Worm (Caenorhabditis elegans) whole organism, L1 larva: Measurements from ENCODE around the gene oac-7.

Source experiments
- C04F5.9 ChIP-seq: sonication (generic microtip); optimal IDR thresholded peaks from 2 replicates; lab custom pipeline; 2016; ENCODE audit warnings: missing genetic modification characterization, missing compliant biosample characterization
- C16A3.4 ChIP-seq: fragments of 150-350 bp; optimal IDR thresholded peaks from 2 replicates; lab custom pipeline; 2014; ENCODE audit warnings: missing biosample characterization, missing genetic modification characterization
- aly-2 ChIP-seq: fragments of 150-350 bp; optimal IDR thresholded peaks from 2 replicates; lab custom pipeline; 2014; ENCODE audit warnings: missing biosample characterization, missing genetic modification characterization
- ceh-8 ChIP-seq: fragments of 200-800 bp; sonication (Bioruptor generic); optimal IDR thresholded peaks from 2 replicates; lab custom pipeline; 2018; ENCODE audit warnings: mild to moderate bottlenecking, missing genetic modification characterization, moderate library complexity, missing compliant biosample characterization
- ceh-82 ChIP-seq, 3 experiments: fragments of 150-350 bp in 1 of 3; sonication (generic microtip) in 2 of 3; optimal IDR thresholded peaks; 2 replicates each; lab custom pipeline; 2014 to 2017; ENCODE audit warnings: missing biosample characterization in 3 of 3, missing genetic modification characterization in 3 of 3
- ceh-88 ChIP-seq: fragments of 200-800 bp; sonication (Bioruptor generic); IDR thresholded peaks from 2 replicates; pipeline ENCODE4 v1.3.6; 2022; ENCODE audit warnings: missing genetic modification characterization, missing compliant biosample characterization
- ces-1 ChIP-seq: fragments of 150-350 bp; optimal IDR thresholded peaks from 2 replicates; lab custom pipeline; 2014; ENCODE audit warnings: missing biosample characterization, missing genetic modification reagents, missing genetic modification characterization
- dpl-1 ChIP-seq, 3 experiments: fragments of 150-350 bp in 2 of 3; sonication (generic microtip) in 1 of 3; optimal IDR thresholded peaks; 2 replicates each; lab custom pipeline; 2014 to 2017; ENCODE audit warnings: missing biosample characterization in 3 of 3, missing genetic modification characterization in 3 of 3, missing genetic modification reagents in 3 of 3
- dsc-1 ChIP-seq: sonication (generic microtip); optimal IDR thresholded peaks from 2 replicates; lab custom pipeline; 2016; ENCODE audit warnings: mild to moderate bottlenecking, missing genetic modification characterization, missing compliant biosample characterization
- efl-1 ChIP-seq, 4 experiments: fragments of 150-350 bp; optimal IDR thresholded peaks in 3 of 4; peaks in 1 of 4; 1 replicate in 1 of 4; 2 replicates in 3 of 4; lab custom pipeline; 2014; ENCODE audit warnings: missing biosample characterization in 2 of 4, missing genetic modification characterization in 2 of 4, missing genetic modification reagents in 2 of 4
- egl-27 ChIP-seq, 2 experiments: fragments of 150-350 bp in 1 of 2; sonication (generic microtip); optimal IDR thresholded peaks; 3 replicates each; lab custom pipeline; 2017 to 2018; ENCODE audit warnings: missing biosample characterization in 2 of 2, missing genetic modification characterization in 2 of 2, missing genetic modification reagents in 2 of 2
- ets-5 ChIP-seq: fragments of 200-800 bp; sonication (Bioruptor generic); IDR thresholded peaks from 2 replicates; pipeline ENCODE4 v1.3.6; 2022; ENCODE audit warnings: missing genetic modification characterization, missing compliant biosample characterization
- fkh-10 ChIP-seq: sonication (generic microtip); optimal IDR thresholded peaks from 2 replicates; lab custom pipeline; 2017; ENCODE audit warnings: missing biosample characterization, missing genetic modification reagents, missing genetic modification characterization
- hlh-17 ChIP-seq: fragments of 200-800 bp; sonication (Bioruptor generic); optimal IDR thresholded peaks from 2 replicates; lab custom pipeline; 2018; ENCODE audit warnings: missing genetic modification characterization, mild to moderate bottlenecking, missing compliant biosample characterization, moderate library complexity, borderline replicate concordance
- hpl-2 ChIP-seq: fragments of 150-350 bp; optimal IDR thresholded peaks from 2 replicates; lab custom pipeline; 2014; ENCODE audit warnings: missing biosample characterization, missing genetic modification reagents, missing genetic modification characterization
- isw-1 ChIP-seq: fragments of 200-800 bp; sonication (Bioruptor generic); IDR thresholded peaks from 2 replicates; pipeline ENCODE4 v1.3.6; 2022; ENCODE audit warnings: missing genetic modification characterization, missing compliant biosample characterization
- jun-1 ChIP-seq: fragments of 150-350 bp; optimal IDR thresholded peaks from 2 replicates; lab custom pipeline; 2014; ENCODE audit warnings: missing biosample characterization, missing genetic modification reagents, missing genetic modification characterization
- lin-13 ChIP-seq: fragments of 150-350 bp; optimal IDR thresholded peaks from 2 replicates; lab custom pipeline; 2014; ENCODE audit warnings: missing biosample characterization, missing genetic modification reagents, missing genetic modification characterization
- lin-14 ChIP-seq: fragments of 200-800 bp; sonication (Bioruptor generic); optimal IDR thresholded peaks from 2 replicates; lab custom pipeline; 2018; ENCODE audit warnings: mild to moderate bottlenecking, missing genetic modification characterization, moderate library complexity, missing compliant biosample characterization
- lin-35 ChIP-seq, 2 experiments: fragments of 150-350 bp; optimal IDR thresholded peaks; 2 replicates each; lab custom pipeline; 2014; ENCODE audit warnings: missing biosample characterization in 2 of 2, missing genetic modification characterization in 2 of 2, missing genetic modification reagents in 2 of 2
- lin-39 ChIP-seq: fragments of 150-350 bp; optimal IDR thresholded peaks from 2 replicates; lab custom pipeline; 2014; ENCODE audit warnings: missing biosample characterization, missing genetic modification reagents, missing genetic modification characterization
- lsy-2 ChIP-seq, 2 experiments: fragments of 150-350 bp; optimal IDR thresholded peaks; 2 replicates each; lab custom pipeline; 2014; ENCODE audit warnings: missing biosample characterization in 2 of 2, missing genetic modification characterization in 2 of 2
- mdl-1 ChIP-seq, 2 experiments: fragments of 150-350 bp; optimal IDR thresholded peaks; 2 replicates each; lab custom pipeline; 2014 to 2017; ENCODE audit warnings: missing biosample characterization in 2 of 2, missing genetic modification characterization in 2 of 2, inconsistent platforms in 1 of 2
- mef-2 ChIP-seq: fragments of 150-350 bp; optimal IDR thresholded peaks from 2 replicates; lab custom pipeline; 2014; ENCODE audit warnings: missing biosample characterization, missing genetic modification characterization
- mep-1 ChIP-seq: fragments of 150-350 bp; optimal IDR thresholded peaks from 2 replicates; lab custom pipeline; 2014; ENCODE audit warnings: missing biosample characterization, missing genetic modification characterization
- nhr-19 ChIP-seq: fragments of 200-800 bp; sonication (Bioruptor generic); conservative IDR thresholded peaks from 2 replicates; pipeline ENCODE4 v1.3.6; 2022; ENCODE audit warnings: missing genetic modification characterization, missing compliant biosample characterization
- nhr-20 ChIP-seq: sonication (generic microtip); optimal IDR thresholded peaks from 2 replicates; lab custom pipeline; 2016; ENCODE audit warnings: mild to moderate bottlenecking, missing genetic modification characterization, missing compliant biosample characterization
- nhr-28 ChIP-seq: fragments of 150-350 bp; optimal IDR thresholded peaks from 2 replicates; lab custom pipeline; 2014; ENCODE audit warnings: missing biosample characterization, missing genetic modification characterization
- nhr-71 ChIP-seq: sonication (generic microtip); optimal IDR thresholded peaks from 2 replicates; lab custom pipeline; 2016; ENCODE audit warnings: mild to moderate bottlenecking, missing genetic modification characterization, moderate library complexity, missing compliant biosample characterization
- nhr-85 ChIP-seq: sonication (generic microtip); peaks from one replicate; lab custom pipeline; 2016; ENCODE audit warnings: missing genetic modification characterization, inconsistent platforms, missing compliant biosample characterization
- pax-3 ChIP-seq: fragments of 200-800 bp; sonication (Bioruptor generic); optimal IDR thresholded peaks from 2 replicates; lab custom pipeline; 2018; ENCODE audit warnings: mild to moderate bottlenecking, missing genetic modification characterization, moderate library complexity, missing compliant biosample characterization
- rnt-1 ChIP-seq: sonication (generic microtip); optimal IDR thresholded peaks from 2 replicates; lab custom pipeline; 2016; ENCODE audit warnings: mild to moderate bottlenecking, missing genetic modification characterization, moderate library complexity, missing compliant biosample characterization
- skn-1 ChIP-seq: fragments of 150-350 bp; optimal IDR thresholded peaks from 2 replicates; lab custom pipeline; 2014; ENCODE audit warnings: missing biosample characterization, missing genetic modification characterization
- snpc-4 ChIP-seq: fragments of 150-350 bp; optimal IDR thresholded peaks from 2 replicates; lab custom pipeline; 2014; ENCODE audit warnings: missing biosample characterization, missing genetic modification characterization
- snu-23 ChIP-seq: sonication (generic microtip); optimal IDR thresholded peaks from 2 replicates; lab custom pipeline; 2016; ENCODE audit warnings: missing genetic modification characterization, missing compliant biosample characterization
- tlp-1 ChIP-seq: fragments of 150-350 bp; optimal IDR thresholded peaks from 2 replicates; lab custom pipeline; 2014; ENCODE audit warnings: missing biosample characterization, missing genetic modification characterization
- unc-30 ChIP-seq: sonication (generic microtip); optimal IDR thresholded peaks from 2 replicates; lab custom pipeline; 2017; ENCODE audit warnings: missing biosample characterization, missing genetic modification characterization
- zag-1 ChIP-seq: fragments of 150-350 bp; optimal IDR thresholded peaks from 2 replicates; lab custom pipeline; 2014; ENCODE audit warnings: missing biosample characterization, missing genetic modification characterization
- ztf-11 ChIP-seq, 2 experiments: sonication (generic microtip); optimal IDR thresholded peaks; 2 replicates each; lab custom pipeline; 2016 to 2017; ENCODE audit warnings: missing genetic modification characterization in 2 of 2, missing biosample characterization in 1 of 2, missing compliant biosample characterization in 1 of 2

oac-7 gene

ce11 chrV:16350775-16351378, 41.3 kb downstream of the oac-7 start (continued):
- TF ChIP-seq fkh-10 (GFP tag; lab: Kevin White, UChicago) (peak; percentile 6), unc-30 (tag; lab: Kevin White, UChicago) (no peak), ceh-88 (GFP tag; lab: Robert Waterston, UW) (no peak), isw-1 (peak; percentile 17; the same call in 1 of the 2 replicates), mef-2 (tag; lab: Kevin White, UChicago) (no peak), C04F5.9 (no peak), hlh-17 (GFP tag; lab: Kevin White, UChicago) (no peak), dpl-1 (GFP tag; optimal IDR thresholded peaks at IDR 0.05; lab: Kevin White, UChicago) (peak in 2 of 3 experiments; percentile 28 to 40), hpl-2 (GFP tag; lab: Kevin White, UChicago) (no peak), jun-1 (tag; lab: Kevin White, UChicago) (peak; percentile 25), C16A3.4 (tag; lab: Kevin White, UChicago) (no peak), dsc-1 (tag; lab: Kevin White, UChicago) (peak; percentile 49), mdl-1 (tag; optimal IDR thresholded peaks at IDR 0.05; lab: Kevin White, UChicago) (peak in 1 of 2 experiments; percentile 39), egl-27 (tag; optimal IDR thresholded peaks at IDR 0.05; lab: Kevin White, UChicago) (no peak), efl-1 (optimal IDR thresholded peaks at IDR 0.05; lab: Kevin White, UChicago) (peak; percentile 42 to 43), efl-1 (GFP tag; optimal IDR thresholded peaks at IDR 0.05 in 1 of 2; lab: Kevin White, UChicago) (peak; percentile 30 to 89), lin-13 (GFP tag; lab: Kevin White, UChicago) (no peak), tlp-1 (tag; lab: Kevin White, UChicago) (no peak), zag-1 (no peak), ztf-11 (tag; optimal IDR thresholded peaks at IDR 0.05; lab: Kevin White, UChicago) (no peak), lin-35 (GFP tag; optimal IDR thresholded peaks at IDR 0.05; lab: Kevin White, UChicago) (peak; percentile 46 to 51)

- TF ChIP-seq snpc-4 (tag; lab: Kevin White, UChicago) (peak; percentile 85), ceh-82 (tag; optimal IDR thresholded peaks at IDR 0.05; lab: Kevin White, UChicago) (no peak), ets-5 (no peak)
Measured at ce11 chrV:16351757-16352156, 42.2 kb downstream of the oac-7 start.

ce11 chrV:16352282-16352681, 42.7 kb downstream of the oac-7 start:
- 0 out of 2 replicates have a peak, but pooled peaks have one; percentile 28 for TF ChIP-seq nhr-19 (GFP tag; lab: Robert Waterston, UW)
- peak; percentile 67 for TF ChIP-seq rnt-1
- peak; percentile 58 for TF ChIP-seq nhr-71 (tag; lab: Kevin White, UChicago)
- TF ChIP-seq mep-1, result peak; percentile 39
- peak; percentile 36 for TF ChIP-seq nhr-85
- peak; percentile 43 for TF ChIP-seq nhr-20 (tag; lab: Kevin White, UChicago)
- no peak for TF ChIP-seq aly-2 (tag; lab: Kevin White, UChicago)
- TF ChIP-seq pax-3 (tag; lab: Kevin White, UChicago), result no peak
- peak in 1 of 2 experiments; percentile 50 for TF ChIP-seq mdl-1 (tag; optimal IDR thresholded peaks at IDR 0.05; lab: Kevin White, UChicago)
- TF ChIP-seq dsc-1 (tag; lab: Kevin White, UChicago), result peak; percentile 51
- no peak for TF ChIP-seq ceh-8
- TF ChIP-seq lsy-2 (tag; optimal IDR thresholded peaks at IDR 0.05; lab: Kevin White, UChicago), result peak in 1 of 2 experiments; percentile 44
- TF ChIP-seq lin-35 (GFP tag; optimal IDR thresholded peaks at IDR 0.05; lab: Kevin White, UChicago), result peak in 1 of 2 experiments; percentile 61
- peak in 1 of 3 experiments; percentile 13 for TF ChIP-seq dpl-1 (GFP tag; optimal IDR thresholded peaks at IDR 0.05; lab: Kevin White, UChicago)
- TF ChIP-seq ztf-11 (tag; optimal IDR thresholded peaks at IDR 0.05; lab: Kevin White, UChicago), result no peak
- TF ChIP-seq jun-1 (tag; lab: Kevin White, UChicago), result no peak
- no peak for TF ChIP-seq nhr-28 (tag; lab: Kevin White, UChicago)
- TF ChIP-seq lin-14, result peak; percentile 72
- peak; percentile 28 for TF ChIP-seq skn-1
- TF ChIP-seq efl-1 (optimal IDR thresholded peaks at IDR 0.05; lab: Kevin White, UChicago), result peak; percentile 15 to 25
- TF ChIP-seq efl-1 (GFP tag; optimal IDR thresholded peaks at IDR 0.05 in 1 of 2; lab: Kevin White, UChicago), result peak; percentile 9 to 90
- peak; percentile 34 for TF ChIP-seq snu-23 (GFP tag; lab: Kevin White, UChicago)
- no peak for TF ChIP-seq ceh-88 (GFP tag; lab: Robert Waterston, UW)
- peak; percentile 12 for TF ChIP-seq C16A3.4 (tag; lab: Kevin White, UChicago)
- TF ChIP-seq ces-1, result no peak
- peak; percentile 14 for TF ChIP-seq lin-39
